Fruit fly (Drosophila melanogaster): ENCODE results near the gene CG10068.

DNA sequence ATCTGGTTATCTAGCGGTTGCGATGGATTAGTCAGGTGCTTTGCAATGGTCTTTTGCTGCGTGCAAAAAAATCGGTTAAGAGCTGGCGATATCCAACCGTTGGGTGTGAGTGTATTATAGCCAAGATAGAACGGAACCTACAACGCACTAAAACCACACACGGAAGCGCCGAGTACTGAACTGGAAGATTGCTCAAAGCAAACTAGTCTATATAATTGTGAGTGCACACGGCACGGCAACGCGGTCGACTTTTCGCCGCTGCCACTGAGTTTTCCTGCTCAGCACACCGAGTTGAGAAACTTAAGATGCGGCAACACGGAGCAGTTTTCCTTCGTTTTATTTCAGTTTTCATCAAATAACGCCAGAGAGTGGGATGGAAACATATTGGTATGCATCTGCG lies 11.3 kb downstream of the CG10068 start:
- TF ChIP-seq Pif1B (GFP tag; optimal IDR thresholded peaks at IDR 0.05) (no peak), CG34367 (tag; optimal IDR thresholded peaks at IDR 0.05) (no peak), CG9948 (tag; optimal IDR thresholded peaks at IDR 0.05) (no peak), fd96Ca (GFP tag; IDR thresholded peaks at IDR 0.05) (no peak), CG17806 (tag; optimal IDR thresholded peaks at IDR 0.05) (no peak), CG13204 (GFP tag; optimal IDR thresholded peaks at IDR 0.05) (no peak), CG10348 (GFP tag; IDR thresholded peaks at IDR 0.05) (no peak)
